Worm (Caenorhabditis elegans) whole organism, L1 larva: ENCODE data around the gene rpl-20.
"Not testable (repeated sequence)": the region's sequence is repeated elsewhere in the genome, so short reads cannot be mapped to it uniquely, and the experiment has no call there.

Source experiments
- dpl-1 ChIP-seq, 3 experiments: fragments of 150-350 bp in 2 of 3; sonication (generic microtip) in 1 of 3; optimal IDR thresholded peaks; 2 replicates each; lab custom pipeline; 2014 to 2017; ENCODE audit warnings: missing biosample characterization in 3 of 3, missing genetic modification characterization in 3 of 3, missing genetic modification reagents in 3 of 3
- efl-3 ChIP-seq: fragments of 200-800 bp; sonication (Bioruptor generic); optimal IDR thresholded peaks from 2 replicates; lab custom pipeline; 2018; ENCODE audit warnings: mild to moderate bottlenecking, missing genetic modification characterization, missing compliant biosample characterization
- egl-27 ChIP-seq, 2 experiments: fragments of 150-350 bp in 1 of 2; sonication (generic microtip); optimal IDR thresholded peaks; 3 replicates each; lab custom pipeline; 2017 to 2018; ENCODE audit warnings: missing biosample characterization in 2 of 2, missing genetic modification characterization in 2 of 2, missing genetic modification reagents in 2 of 2
- irx-1 ChIP-seq: sonication (generic microtip); optimal IDR thresholded peaks from 2 replicates; lab custom pipeline; 2016; ENCODE audit warnings: missing genetic modification characterization, missing compliant biosample characterization
- nhr-76 ChIP-seq: sonication (generic microtip); optimal IDR thresholded peaks from 2 replicates; lab custom pipeline; 2017; ENCODE audit warnings: missing biosample characterization, missing genetic modification characterization
- snpc-4 ChIP-seq: fragments of 150-350 bp; optimal IDR thresholded peaks from 2 replicates; lab custom pipeline; 2014; ENCODE audit warnings: missing biosample characterization, missing genetic modification characterization
- zag-1 ChIP-seq: fragments of 150-350 bp; optimal IDR thresholded peaks from 2 replicates; lab custom pipeline; 2014; ENCODE audit warnings: missing biosample characterization, missing genetic modification characterization
- ztf-11 ChIP-seq, 2 experiments: sonication (generic microtip); optimal IDR thresholded peaks; 2 replicates each; lab custom pipeline; 2016 to 2017; ENCODE audit warnings: missing genetic modification characterization in 2 of 2, missing biosample characterization in 1 of 2, missing compliant biosample characterization in 1 of 2

DNA sequence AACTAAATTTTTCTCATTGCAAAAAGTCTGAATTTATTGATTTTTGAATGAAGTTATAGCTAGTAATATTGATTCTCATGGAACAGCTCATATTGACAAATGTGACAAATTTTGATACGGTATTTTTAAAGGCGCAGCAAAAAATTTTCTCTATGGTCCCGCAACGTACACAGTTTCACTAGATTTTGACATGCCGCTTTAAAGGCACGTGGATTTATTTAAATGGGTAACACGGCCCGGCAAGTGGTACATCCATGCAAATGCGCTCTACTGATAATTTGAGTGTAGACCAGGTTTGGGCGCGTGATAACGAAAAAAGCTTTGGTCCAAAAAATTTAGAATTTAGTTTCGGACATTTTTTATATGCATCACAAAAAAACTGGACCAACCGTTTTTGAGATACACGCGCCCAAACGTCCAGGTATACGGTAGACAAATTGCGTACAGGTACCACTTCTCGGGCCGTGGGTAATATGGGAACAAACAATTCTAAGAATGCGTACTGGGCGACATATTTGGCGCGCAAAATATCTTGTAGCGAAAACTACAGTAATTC, 13.5 kb upstream of the rpl-20 start:
- not testable (repeated sequence) for TF ChIP-seq efl-3 (GFP tag; lab: Kevin White, UChicago); egl-27 (tag; optimal IDR thresholded peaks at IDR 0.05; lab: Kevin White, UChicago); snpc-4 (tag; lab: Kevin White, UChicago); ztf-11 (tag; optimal IDR thresholded peaks at IDR 0.05; lab: Kevin White, UChicago); nhr-76 (tag; lab: Kevin White, UChicago); dpl-1 (GFP tag; optimal IDR thresholded peaks at IDR 0.05; lab: Kevin White, UChicago); irx-1 (tag; lab: Kevin White, UChicago); zag-1 (tag; lab: Kevin White, UChicago)
